In the genomic region with DNA sequence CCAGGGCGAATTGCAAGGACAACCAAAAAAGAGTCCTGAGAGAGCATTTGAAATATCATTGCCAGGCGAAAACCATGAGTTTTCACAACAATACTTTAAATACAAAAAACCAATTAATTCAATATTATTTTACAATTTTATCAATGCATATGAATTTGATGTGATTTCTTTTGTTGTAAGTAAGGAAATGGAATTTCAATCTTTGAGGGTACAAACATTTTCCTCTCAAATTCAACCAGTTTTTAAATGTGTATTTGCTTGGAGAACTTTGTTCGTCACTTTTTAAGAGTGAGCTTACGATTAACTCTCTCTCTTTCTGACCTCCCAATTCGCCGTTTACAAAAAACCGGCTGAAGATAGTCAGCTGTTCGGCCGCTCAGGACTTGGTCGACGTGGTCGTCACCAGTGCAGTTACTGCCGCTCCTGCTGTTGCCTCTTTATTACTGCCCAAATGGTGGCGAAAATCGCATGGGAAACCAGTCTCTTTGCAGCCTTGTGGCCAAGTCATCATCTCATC, we compare ENCODE assay signal across 5 fruit fly cellular contexts.
TF ChIP-seq lines count a peak whose summit lies in the region.

No protein-coding gene starts in this region.

TF ChIP-seq in whole organism, adult, 20 proteins besides CTCF, POLR2A, EP300 and RAD21 (continued from another document):
- TF ChIP-seq CG5204 (GFP tag; optimal IDR thresholded peaks at IDR 0.05; lab: Kevin White, UChicago) (peak; percentile 53), Clk (GFP tag; optimal IDR thresholded peaks at IDR 0.05; lab: Kevin White, UChicago) (no peak), cic (GFP tag; optimal IDR thresholded peaks at IDR 0.05; lab: Kevin White, UChicago) (no peak)

TF ChIP-seq in whole organism, embryonic, 481 proteins besides CTCF, POLR2A, EP300 and RAD21 (continued from another document and continues in another):
- no peak for TF ChIP-seq CG11093 (GFP tag; IDR thresholded peaks at IDR 0.05; lab: Robert Waterston, UW)
- peak; percentile 47 for TF ChIP-seq CG9932 (GFP tag; IDR thresholded peaks at IDR 0.05; lab: Robert Waterston, UW)
- peak; percentile 56 for TF ChIP-seq CG7839 (tag; optimal IDR thresholded peaks at IDR 0.05; lab: Kevin White, UChicago)
- no peak for TF ChIP-seq CG34224 (GFP tag; IDR thresholded peaks at IDR 0.05; lab: Robert Waterston, UW; ENCODE audit: partially characterized antibody)
- peak; percentile 35 for TF ChIP-seq CG6813 (GFP tag; optimal IDR thresholded peaks at IDR 0.05; lab: Kevin White, UChicago)
- no peak for TF ChIP-seq CG15601 (tag; optimal IDR thresholded peaks at IDR 0.05; lab: Kevin White, UChicago)
- TF ChIP-seq Bdp1 (GFP tag; optimal IDR thresholded peaks at IDR 0.05; lab: Kevin White, UChicago), result no peak
- TF ChIP-seq CG8944 (GFP tag; optimal IDR thresholded peaks at IDR 0.05; lab: Kevin White, UChicago), result no peak
- TF ChIP-seq pum (GFP tag; optimal IDR thresholded peaks at IDR 0.05; lab: Kevin White, UChicago), result no peak
- no peak for TF ChIP-seq CG16779 (GFP tag; IDR thresholded peaks at IDR 0.05; lab: Robert Waterston, UW)
- TF ChIP-seq CG6791 (GFP tag; IDR thresholded peaks at IDR 0.05; lab: Robert Waterston, UW; ENCODE audit: partially characterized antibody), result no peak
- no peak for TF ChIP-seq Oaz (GFP tag; IDR thresholded peaks at IDR 0.05; lab: Robert Waterston, UW)
- no peak for TF ChIP-seq Vsx1 (GFP tag; optimal IDR thresholded peaks at IDR 0.05; lab: Kevin White, UChicago)
- TF ChIP-seq danr (GFP tag; IDR thresholded peaks at IDR 0.05; lab: Robert Waterston, UW), result no peak; the same call in 1 of the 2 replicates
- TF ChIP-seq hkb (optimal IDR thresholded peaks at IDR 0.05; lab: Kevin White, UChicago), result no peak
- TF ChIP-seq hkb (GFP tag; IDR thresholded peaks at IDR 0.05; lab: Robert Waterston, UW), result peak; percentile 48; the same call in 1 of the 2 replicates
- TF ChIP-seq Mad (GFP tag; optimal IDR thresholded peaks at IDR 0.05; lab: Kevin White, UChicago), result no peak
- no peak for TF ChIP-seq repo (GFP tag; optimal IDR thresholded peaks at IDR 0.05; lab: Kevin White, UChicago)
- TF ChIP-seq Sry-δ (GFP tag; optimal IDR thresholded peaks at IDR 0.05; lab: Kevin White, UChicago), result no peak
- peak; percentile 70 for TF ChIP-seq CG2120 (GFP tag; optimal IDR thresholded peaks at IDR 0.05; lab: Kevin White, UChicago)
- no peak for TF ChIP-seq CG17186 (GFP tag; optimal IDR thresholded peaks at IDR 0.05; lab: Kevin White, UChicago)
- no peak for TF ChIP-seq Hr78 (GFP tag; optimal IDR thresholded peaks at IDR 0.05; lab: Kevin White, UChicago)
- TF ChIP-seq Doc3 (GFP tag; IDR thresholded peaks at IDR 0.05; lab: Robert Waterston, UW; ENCODE audit: partially characterized antibody), result no peak
- no peak for TF ChIP-seq CG1647 (GFP tag; optimal IDR thresholded peaks at IDR 0.05; lab: Kevin White, UChicago)
- TF ChIP-seq crol (GFP tag; IDR thresholded peaks at IDR 0.05; lab: Robert Waterston, UW), result no peak
- TF ChIP-seq NC2α (GFP tag; optimal IDR thresholded peaks at IDR 0.05; lab: Kevin White, UChicago), result no peak
- TF ChIP-seq cato (GFP tag; optimal IDR thresholded peaks at IDR 0.05; lab: Kevin White, UChicago; ENCODE audit: borderline replicate concordance), result no peak
- no peak for TF ChIP-seq croc (GFP tag; conservative IDR thresholded peaks at IDR 0.05; lab: Robert Waterston, UW)
- no peak for TF ChIP-seq da (GFP tag; optimal IDR thresholded peaks at IDR 0.05; lab: Kevin White, UChicago)
- TF ChIP-seq E2f1 (GFP tag; IDR thresholded peaks at IDR 0.05; lab: Robert Waterston, UW), result peak; percentile 52
- TF ChIP-seq Sox100B (GFP tag; optimal IDR thresholded peaks at IDR 0.05; lab: Kevin White, UChicago), result peak; percentile 36

TF ChIP-seq in whole organism, prepupa, 60 proteins besides CTCF, POLR2A, EP300 and RAD21 (continued from another document and continues in another):
- TF ChIP-seq Met (GFP tag; optimal IDR thresholded peaks at IDR 0.05; lab: Kevin White, UChicago) (peak; percentile 76), fd59A (GFP tag; optimal IDR thresholded peaks at IDR 0.05; lab: Kevin White, UChicago) (peak; percentile 21), CG10631 (GFP tag; optimal IDR thresholded peaks at IDR 0.05; lab: Kevin White, UChicago) (peak; percentile 56), CG9139 (GFP tag; optimal IDR thresholded peaks at IDR 0.05; lab: Kevin White, UChicago) (peak; percentile 25), svp (GFP tag; lab: Kevin White, UChicago) (peak; percentile 85), CG31627 (GFP tag; optimal IDR thresholded peaks at IDR 0.05; lab: Kevin White, UChicago) (peak; percentile 46), CG6276 (GFP tag; optimal IDR thresholded peaks at IDR 0.05; lab: Kevin White, UChicago) (peak; percentile 17), fkh (GFP tag; optimal IDR thresholded peaks at IDR 0.05; lab: Kevin White, UChicago) (no peak), vri (GFP tag; optimal IDR thresholded peaks at IDR 0.05; lab: Kevin White, UChicago) (peak; percentile 28), esn (GFP tag; optimal IDR thresholded peaks at IDR 0.05; lab: Kevin White, UChicago) (peak; percentile 70), fd85E (GFP tag; optimal IDR thresholded peaks at IDR 0.05; lab: Kevin White, UChicago) (no peak), CG8319 (GFP tag; optimal IDR thresholded peaks at IDR 0.05; lab: Kevin White, UChicago) (no peak), CG10669 (GFP tag; optimal IDR thresholded peaks at IDR 0.05; lab: Kevin White, UChicago) (peak; percentile 62), CG4318 (GFP tag; optimal IDR thresholded peaks at IDR 0.05; lab: Kevin White, UChicago) (peak; percentile 15), topi (GFP tag; optimal IDR thresholded peaks at IDR 0.05; lab: Kevin White, UChicago) (peak; percentile 64), OdsH (GFP tag; optimal IDR thresholded peaks at IDR 0.05; lab: Kevin White, UChicago) (peak; percentile 58), CG15336 (GFP tag; IDR thresholded peaks at IDR 0.05; lab: Robert Waterston, UW) (peak; percentile 76), eg (GFP tag; IDR thresholded peaks at IDR 0.05; lab: Robert Waterston, UW) (peak; percentile 77), dsx (GFP tag; optimal IDR thresholded peaks at IDR 0.05; lab: Kevin White, UChicago; ENCODE audit: poor library complexity, severe bottlenecking) (peak; percentile 69), CG32006 (GFP tag; optimal IDR thresholded peaks at IDR 0.05; lab: Kevin White, UChicago) (peak; percentile 64), CG6854 (GFP tag; optimal IDR thresholded peaks at IDR 0.05; lab: Kevin White, UChicago) (no peak), CG1621 (tag; optimal IDR thresholded peaks at IDR 0.05; lab: Kevin White, UChicago) (peak; percentile 9), Sox14 (GFP tag; optimal IDR thresholded peaks at IDR 0.05; lab: Kevin White, UChicago) (peak; percentile 55), Smox (GFP tag; optimal IDR thresholded peaks at IDR 0.05; lab: Kevin White, UChicago) (peak; percentile 72), salr (GFP tag; optimal IDR thresholded peaks at IDR 0.05; lab: Kevin White, UChicago) (peak in 1 of 2 experiments; percentile 56), Hr39 (GFP tag; optimal IDR thresholded peaks at IDR 0.05; lab: Kevin White, UChicago) (peak; percentile 38), Gug (GFP tag; IDR thresholded peaks at IDR 0.05; lab: Robert Waterston, UW) (peak; percentile 22; the same call in 1 of the 2 replicates), Eip93F (GFP tag; optimal IDR thresholded peaks at IDR 0.05; lab: Kevin White, UChicago) (peak; percentile 10), Sox15 (GFP tag; optimal IDR thresholded peaks at IDR 0.05; lab: Kevin White, UChicago) (no peak), Sox102F (GFP tag; optimal IDR thresholded peaks at IDR 0.05; lab: Kevin White, UChicago) (peak; percentile 55), CG6163 (GFP tag; IDR thresholded peaks at IDR 0.05; lab: Robert Waterston, UW) (peak; percentile 75)

TF ChIP-seq in whole organism, pupa, 21 proteins besides CTCF, POLR2A, EP300 and RAD21 (continued from another document):
- TF ChIP-seq CG32121 (GFP tag; IDR thresholded peaks at IDR 0.05; lab: Robert Waterston, UW), result 0 out of 2 replicates have a peak, but pooled peaks have one; percentile 30
- TF ChIP-seq fd96Ca (GFP tag; IDR thresholded peaks at IDR 0.05; lab: Robert Waterston, UW), result no peak

TF ChIP-seq in whole organism, wandering third instar larva, 38 proteins besides CTCF, POLR2A, EP300 and RAD21 (continued from another document):
- TF ChIP-seq OdsH (GFP tag; optimal IDR thresholded peaks at IDR 0.05; lab: Kevin White, UChicago), result peak; percentile 74
- no peak for TF ChIP-seq Dif (GFP tag; optimal IDR thresholded peaks at IDR 0.05; lab: Kevin White, UChicago; ENCODE audit: partially characterized antibody)
- TF ChIP-seq sage (GFP tag; optimal IDR thresholded peaks at IDR 0.05; lab: Kevin White, UChicago), result peak; percentile 45
- TF ChIP-seq Vsx2 (GFP tag; optimal IDR thresholded peaks at IDR 0.05; lab: Kevin White, UChicago; ENCODE audit: partially characterized antibody), result no peak
- TF ChIP-seq HLH106 (tag; optimal IDR thresholded peaks at IDR 0.05; lab: Kevin White, UChicago), result peak; percentile 61
- TF ChIP-seq Mio (GFP tag; optimal IDR thresholded peaks at IDR 0.05; lab: Kevin White, UChicago), result no peak
- TF ChIP-seq N (GFP tag; optimal IDR thresholded peaks at IDR 0.05; lab: Kevin White, UChicago), result no peak
- TF ChIP-seq dl (GFP tag; optimal IDR thresholded peaks at IDR 0.05; lab: Kevin White, UChicago; ENCODE audit: insufficient read depth in 1 of 2, partially characterized antibody in 2 of 2), result peak in 1 of 2 experiments; percentile 54
- TF ChIP-seq dmrt93B (GFP tag; optimal IDR thresholded peaks at IDR 0.05; lab: Kevin White, UChicago), result peak; percentile 17
TF ChIP-seq in whole organism, wandering third instar larva: peak in this region for 16.
